Worm (Caenorhabditis elegans): ENCODE measurements around the gene ssna-1.

ssna-1 gene

DNA sequence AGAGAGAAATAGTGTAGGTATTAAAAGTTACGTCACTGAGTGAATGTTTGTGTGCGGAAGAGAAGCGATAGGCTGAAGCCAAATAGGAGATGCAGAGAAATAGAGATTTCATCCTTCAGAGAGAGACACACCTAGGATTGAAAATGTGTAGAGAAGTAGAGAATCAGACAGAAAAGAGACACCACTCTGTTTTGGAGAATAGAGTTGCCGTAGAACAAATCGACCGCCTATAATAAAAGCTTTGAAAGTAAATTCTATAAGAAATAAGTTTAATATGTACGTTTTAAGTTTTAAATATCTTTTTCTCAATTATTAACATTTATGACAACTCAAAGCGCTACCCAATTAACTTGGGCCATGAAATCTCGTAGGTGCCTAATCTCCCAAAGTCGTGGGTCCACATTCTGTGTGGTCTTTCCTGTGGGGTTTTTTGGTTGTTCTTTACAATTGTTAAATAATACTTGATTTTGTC lies 22.6 kb downstream of the ssna-1 start, which contains the start of gene T07A9.12 (continued):
- TF ChIP-seq snpc-4 (tag; optimal IDR thresholded peaks at IDR 0.05) (no peak), lin-13 (GFP tag; optimal IDR thresholded peaks at IDR 0.05) (peak; percentile 69), nhr-71 (tag; optimal IDR thresholded peaks at IDR 0.05) (peak; percentile 90), nhr-77 (tag; optimal IDR thresholded peaks at IDR 0.05) (peak; percentile 55), mep-1 (tag; optimal IDR thresholded peaks at IDR 0.05) (peak; percentile 86), ceh-82 (tag; optimal IDR thresholded peaks at IDR 0.05) (peak; percentile 3 to 70 (median 64)), zag-1 (tag; optimal IDR thresholded peaks at IDR 0.05) (no peak), C04F5.9 (tag; optimal IDR thresholded peaks at IDR 0.05) (peak; percentile 51), skn-1 (tag; optimal IDR thresholded peaks at IDR 0.05) (peak; percentile 44), sup-37 (GFP tag; optimal IDR thresholded peaks at IDR 0.05) (no peak), pax-3 (tag; optimal IDR thresholded peaks at IDR 0.05) (peak; percentile 81), nhr-20 (tag; optimal IDR thresholded peaks at IDR 0.05) (peak; percentile 81), irx-1 (tag; optimal IDR thresholded peaks at IDR 0.05) (peak; percentile 35), ets-5 (GFP tag; IDR thresholded peaks at IDR 0.05) (no peak), aly-2 (tag; optimal IDR thresholded peaks at IDR 0.05) (peak; percentile 36), egl-27 (tag; optimal IDR thresholded peaks at IDR 0.05) (peak in 1 of 2 experiments; percentile 50), snu-23 (GFP tag; optimal IDR thresholded peaks at IDR 0.05) (peak; percentile 91), vab-15 (tag; optimal IDR thresholded peaks at IDR 0.05) (peak; percentile 83), aha-1 (tag; optimal IDR thresholded peaks at IDR 0.05) (no peak), fkh-10 (GFP tag; optimal IDR thresholded peaks at IDR 0.05) (peak; percentile 5), lin-15B (tag; optimal IDR thresholded peaks at IDR 0.05) (peak; percentile 17), nhr-237 (tag; optimal IDR thresholded peaks at IDR 0.05) (peak; percentile 42), lin-35 (GFP tag; optimal IDR thresholded peaks at IDR 0.05) (peak; percentile 74 to 76), dsc-1 (tag; optimal IDR thresholded peaks at IDR 0.05) (peak; percentile 54), rnt-1 (tag; optimal IDR thresholded peaks at IDR 0.05) (peak; percentile 82), F16B12.6 (tag; optimal IDR thresholded peaks at IDR 0.05) (peak; percentile 25)

DNA sequence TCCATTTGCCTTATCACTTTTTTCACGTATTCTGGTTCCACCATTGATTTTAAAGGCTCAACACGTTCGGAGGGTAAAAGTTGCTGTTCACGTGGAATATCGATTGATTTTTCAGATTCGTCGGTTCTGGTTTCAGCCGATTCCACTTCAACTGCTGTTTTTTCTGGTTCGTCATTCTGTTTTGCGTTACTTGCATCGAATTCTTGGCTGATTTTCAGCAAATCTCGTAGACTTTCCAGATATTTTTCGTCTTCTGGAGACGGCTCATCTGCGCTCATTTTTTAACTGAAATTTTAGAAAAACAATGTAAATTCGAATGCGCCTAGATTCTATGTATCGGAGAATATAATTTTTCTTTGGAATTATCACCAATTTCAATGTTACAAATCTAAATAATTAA lies 31.8 kb downstream of the ssna-1 start, which contains the start of gene eri-1:
Gene eri-1 (minus strand): TSS at position 285 of the 400 bp plus-strand sequence.
- TF ChIP-seq sup-37 (GFP tag; optimal IDR thresholded peaks at IDR 0.05) (no peak), mab-9 (GFP tag; IDR thresholded peaks at IDR 0.05) (no peak), ceh-8 (GFP tag; optimal IDR thresholded peaks at IDR 0.05) (no peak), unc-30 (tag; optimal IDR thresholded peaks at IDR 0.05) (no peak), zag-1 (tag; optimal IDR thresholded peaks at IDR 0.05) (no peak), dsc-1 (tag; optimal IDR thresholded peaks at IDR 0.05) (no peak), mdl-1 (tag; optimal IDR thresholded peaks at IDR 0.05) (no peak), elt-3 (tag; optimal IDR thresholded peaks at IDR 0.05) (no peak), skn-1 (tag; optimal IDR thresholded peaks at IDR 0.05) (no peak)

DNA sequence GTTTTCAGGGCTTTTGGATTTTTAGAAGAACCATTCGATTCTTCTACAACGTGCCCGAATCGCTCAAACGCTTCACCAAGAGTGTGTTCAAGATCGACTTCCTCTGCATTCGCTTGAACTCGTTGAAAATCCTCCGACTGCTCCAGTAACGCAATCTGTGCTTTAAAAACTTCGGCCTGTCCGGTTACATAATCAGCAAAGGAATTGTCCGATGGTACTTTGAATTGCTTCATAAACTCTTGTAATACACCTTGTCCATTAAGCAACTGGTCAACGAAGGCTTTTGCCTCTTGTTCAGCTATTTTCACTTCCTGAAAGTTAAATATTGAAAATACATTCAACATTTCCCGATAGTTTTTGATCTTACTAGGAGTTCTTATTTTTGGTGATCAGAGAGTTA lies 32.8 kb downstream of the ssna-1 start:
- TF ChIP-seq efl-1 (optimal IDR thresholded peaks at IDR 0.05) (no peak), efl-1 (GFP tag; optimal IDR thresholded peaks at IDR 0.05 in 1 of 2) (peak in 1 of 2 experiments; percentile 86), grh-1 (GFP tag; IDR thresholded peaks at IDR 0.05) (no peak)

- no peak for TF ChIP-seq snu-23 (GFP tag; optimal IDR thresholded peaks at IDR 0.05)
- TF ChIP-seq efl-3 (GFP tag; optimal IDR thresholded peaks at IDR 0.05): no peak
- TF ChIP-seq rnt-1 (tag; optimal IDR thresholded peaks at IDR 0.05): no peak
- no peak for TF ChIP-seq nhr-20 (tag; optimal IDR thresholded peaks at IDR 0.05)
- no peak for TF ChIP-seq mef-2 (tag; optimal IDR thresholded peaks at IDR 0.05)
- no peak for TF ChIP-seq nhr-90 (tag; optimal IDR thresholded peaks at IDR 0.05; ENCODE audit: poor library complexity)
- TF ChIP-seq nhr-19 (GFP tag; conservative IDR thresholded peaks at IDR 0.05): no peak
- TF ChIP-seq mdl-1 (tag; optimal IDR thresholded peaks at IDR 0.05): no peak
- TF ChIP-seq tlp-1 (tag; optimal IDR thresholded peaks at IDR 0.05): no peak
- no peak for TF ChIP-seq ztf-11 (tag; optimal IDR thresholded peaks at IDR 0.05)
- TF ChIP-seq hlh-4 (tag; optimal IDR thresholded peaks at IDR 0.05): no peak
- TF ChIP-seq ceh-63 (GFP tag; optimal IDR thresholded peaks at IDR 0.05): no peak
- no peak for TF ChIP-seq ceh-8 (GFP tag; optimal IDR thresholded peaks at IDR 0.05)
- TF ChIP-seq jun-1 (tag; optimal IDR thresholded peaks at IDR 0.05): no peak
- TF ChIP-seq ceh-90 (tag; optimal IDR thresholded peaks at IDR 0.05): no peak
These were observed 34.2 kb downstream of the ssna-1 start for ce11 chrIV:422112-422511.
